Fruit fly (Drosophila melanogaster): ENCODE results near the gene CG6763.

CG6763 gene

dm6 chr3R:23239934-23240632 is 43.7 kb upstream of the CG6763 start (continued):
- TF ChIP-seq fd96Cb (tag; optimal IDR thresholded peaks at IDR 0.05) (peak; percentile 75), CG6689 (GFP tag; IDR thresholded peaks at IDR 0.05) (peak; percentile 67), HLH54F (GFP tag; optimal IDR thresholded peaks at IDR 0.05) (peak; percentile 27), CG2678 (tag; optimal IDR thresholded peaks at IDR 0.05) (peak; percentile 84), onecut (GFP tag; IDR thresholded peaks at IDR 0.05) (peak; percentile 66), CG9215 (GFP tag; IDR thresholded peaks at IDR 0.05) (no peak), CG14014 (GFP tag; IDR thresholded peaks at IDR 0.05) (peak; percentile 60; the same call in 1 of the 2 replicates), CG9609 (GFP tag; optimal IDR thresholded peaks at IDR 0.05) (peak; percentile 26), Drgx (GFP tag; IDR thresholded peaks at IDR 0.05) (no peak), cas (GFP tag; IDR thresholded peaks at IDR 0.05) (no peak), Dp (GFP tag; optimal IDR thresholded peaks at IDR 0.05) (no peak), trem (tag; optimal IDR thresholded peaks at IDR 0.05) (peak; percentile 29), pfk (GFP tag; optimal IDR thresholded peaks at IDR 0.05) (no peak), Fer1 (GFP tag; optimal IDR thresholded peaks at IDR 0.05) (peak; percentile 88), CG11247 (GFP tag; IDR thresholded peaks at IDR 0.05) (peak; percentile 72), crp (GFP tag; optimal IDR thresholded peaks at IDR 0.05) (no peak), so (GFP tag; IDR thresholded peaks at IDR 0.05) (peak; percentile 72; the same call in 2 of the 3 replicates), hb (GFP tag; IDR thresholded peaks at IDR 0.05; ENCODE audit: partially characterized antibody) (no peak), CG11560 (tag; IDR thresholded peaks at IDR 0.05) (0 out of 3 replicates have a peak, but pooled peaks have one; percentile 43), CG16779 (GFP tag; IDR thresholded peaks at IDR 0.05) (peak; percentile 37; the same call in 1 of the 2 replicates), CG10209 (GFP tag; optimal IDR thresholded peaks at IDR 0.05) (peak; percentile 52), CG11398 (GFP tag; optimal IDR thresholded peaks at IDR 0.05) (peak; percentile 30), sug (tag; optimal IDR thresholded peaks at IDR 0.05) (no peak), Xbp1 (GFP tag; optimal IDR thresholded peaks at IDR 0.05) (peak; percentile 57), kah (GFP tag; optimal IDR thresholded peaks at IDR 0.05) (no peak), grn (GFP tag; optimal IDR thresholded peaks at IDR 0.05) (no peak), CG12236 (GFP tag; optimal IDR thresholded peaks at IDR 0.05) (no peak), Hr51 (GFP tag; optimal IDR thresholded peaks at IDR 0.05) (peak; percentile 27 to 67), BEAF-32 (GFP tag; optimal IDR thresholded peaks at IDR 0.05) (no peak), h (optimal IDR thresholded peaks at IDR 0.05) (no peak), Sry-δ (GFP tag; optimal IDR thresholded peaks at IDR 0.05) (peak; percentile 11), CG12155 (GFP tag; optimal IDR thresholded peaks at IDR 0.05) (no peak), Asciz (GFP tag; optimal IDR thresholded peaks at IDR 0.05) (peak; percentile 72), CG8944 (GFP tag; optimal IDR thresholded peaks at IDR 0.05) (peak; percentile 32), Jarid2 (GFP tag; optimal IDR thresholded peaks at IDR 0.05) (no peak), CG32772 (GFP tag; IDR thresholded peaks at IDR 0.05) (peak; percentile 69), HLHmδ (GFP tag; optimal IDR thresholded peaks at IDR 0.05) (no peak), ken (GFP tag; IDR thresholded peaks at IDR 0.05) (peak; percentile 52; the same call in 2 of the 3 replicates), CG15073 (GFP tag; optimal IDR thresholded peaks at IDR 0.05) (no peak), Neu2 (GFP tag; optimal IDR thresholded peaks at IDR 0.05; ENCODE audit: borderline replicate concordance) (no peak), chif (GFP tag; optimal IDR thresholded peaks at IDR 0.05) (peak; percentile 2 to 27), CG13775 (GFP tag; optimal IDR thresholded peaks at IDR 0.05) (peak; percentile 22), CG12659 (GFP tag; optimal IDR thresholded peaks at IDR 0.05) (peak; percentile 47), CG7357 (GFP tag; IDR thresholded peaks at IDR 0.05) (peak; percentile 41; the same call in 1 of the 3 replicates), chn (GFP tag; optimal IDR thresholded peaks at IDR 0.05) (no peak), Fer3 (tag; optimal IDR thresholded peaks at IDR 0.05) (peak; percentile 83), Atf-2 (GFP tag; optimal IDR thresholded peaks at IDR 0.05) (no peak), Optix (GFP tag; IDR thresholded peaks at IDR 0.05) (peak; percentile 33; the same call in 1 of the 3 replicates), unc-4 (GFP tag; IDR thresholded peaks at IDR 0.05; ENCODE audit: partially characterized antibody) (no peak)

All from whole organism, embryonic.